Worm (Caenorhabditis elegans) whole organism, L4 larva: ENCODE measurements around the gene K09C4.1.

Source experiments
- F26F4.8 ChIP-seq: fragments of 200-800 bp; sonication (Bioruptor generic); conservative IDR thresholded peaks from 2 replicates; pipeline ENCODE4 v1.3.6; 2022; ENCODE audit warnings: missing genetic modification characterization, missing compliant biosample characterization
- F49E8.2 ChIP-seq: sonication (generic microtip); optimal IDR thresholded peaks from 2 replicates; lab custom pipeline; 2016; ENCODE audit warnings: missing compliant biosample characterization, mild to moderate bottlenecking, missing genetic modification characterization, borderline replicate concordance
- R02D3.7 ChIP-seq: fragments of 150-350 bp; sonication (generic microtip); optimal IDR thresholded peaks from 3 replicates; lab custom pipeline; 2014; ENCODE audit warnings: missing biosample characterization, missing genetic modification characterization
- Y75B8A.6 ChIP-seq: fragments of 200-800 bp; sonication (Bioruptor generic); IDR thresholded peaks from 2 replicates; pipeline ENCODE4 v1.3.6; 2022; ENCODE audit warnings: missing genetic modification reagents, missing genetic modification characterization, missing compliant biosample characterization
- ZK337.2 ChIP-seq: fragments of 200-800 bp; sonication (Bioruptor generic); IDR thresholded peaks from 2 replicates; pipeline ENCODE4 v1.3.6; 2022; ENCODE audit warnings: missing genetic modification reagents, missing genetic modification characterization, missing compliant biosample characterization
- ZK546.5 ChIP-seq, 2 experiments: sonication (generic microtip); optimal IDR thresholded peaks; 2 replicates each; lab custom pipeline; 2017; ENCODE audit warnings: missing biosample characterization in 2 of 2, missing genetic modification characterization in 2 of 2
- ceh-20 ChIP-seq: fragments of 200-800 bp; sonication (Bioruptor generic); IDR thresholded peaks from 2 replicates; pipeline ENCODE4 v1.3.6; 2022; ENCODE audit warnings: missing genetic modification reagents, missing genetic modification characterization, missing compliant biosample characterization
- ceh-28 ChIP-seq: fragments of 150-350 bp; optimal IDR thresholded peaks from 2 replicates; lab custom pipeline; 2014; ENCODE audit warnings: missing biosample characterization, missing genetic modification reagents, missing genetic modification characterization
- ceh-32 ChIP-seq: sonication (generic microtip); optimal IDR thresholded peaks from 2 replicates; lab custom pipeline; 2016; ENCODE audit warnings: mild to moderate bottlenecking, missing genetic modification characterization, missing compliant biosample characterization; ENCODE audit not compliant: poor library complexity
- ces-1 ChIP-seq: fragments of 150-350 bp; sonication (generic microtip); optimal IDR thresholded peaks from 4 replicates; lab custom pipeline; 2014; ENCODE audit warnings: missing biosample characterization, missing genetic modification reagents, missing genetic modification characterization
- daf-12 ChIP-seq: fragments of 150-350 bp; optimal IDR thresholded peaks from 2 replicates; lab custom pipeline; 2014; ENCODE audit warnings: missing biosample characterization, missing genetic modification reagents, missing genetic modification characterization
- daf-16 ChIP-seq, 3 experiments: sonication (generic microtip); optimal IDR thresholded peaks; 2 replicates each; lab custom pipeline; 2016 to 2017; ENCODE audit warnings: missing genetic modification characterization in 3 of 3, missing genetic modification reagents in 3 of 3, mild to moderate bottlenecking in 2 of 3, missing compliant biosample characterization in 2 of 3, missing biosample characterization in 1 of 3, moderate library complexity in 1 of 3
- dmd-6 ChIP-seq: fragments of 200-800 bp; sonication (Bioruptor generic); IDR thresholded peaks from 2 replicates; pipeline ENCODE4 v1.3.6; 2022; ENCODE audit warnings: missing genetic modification reagents, missing genetic modification characterization, missing compliant biosample characterization
- dve-1 ChIP-seq: sonication (generic microtip); optimal IDR thresholded peaks from 2 replicates; lab custom pipeline; 2017; ENCODE audit warnings: antibody characterized with exemption, mild to moderate bottlenecking, missing genetic modification characterization, missing compliant biosample characterization; ENCODE audit not compliant: insufficient read depth
- egl-27 ChIP-seq: sonication (generic microtip); optimal IDR thresholded peaks from 3 replicates; lab custom pipeline; 2017; ENCODE audit warnings: missing biosample characterization, missing genetic modification reagents, missing genetic modification characterization
- egl-43 ChIP-seq: fragments of 200-800 bp; sonication (Bioruptor generic); IDR thresholded peaks from 2 replicates; pipeline ENCODE4 v1.3.6; 2022; ENCODE audit warnings: missing genetic modification reagents, missing genetic modification characterization, missing compliant biosample characterization
- fos-1 ChIP-seq: fragments of 150-350 bp; optimal IDR thresholded peaks from 2 replicates; lab custom pipeline; 2014; ENCODE audit warnings: missing biosample characterization, missing genetic modification characterization
- hlh-11 ChIP-seq: fragments of 200-800 bp; sonication (Bioruptor generic); optimal IDR thresholded peaks from 2 replicates; lab custom pipeline; 2018; ENCODE audit warnings: mild to moderate bottlenecking, missing genetic modification characterization, missing compliant biosample characterization
- hlh-30 ChIP-seq: sonication (generic microtip); optimal IDR thresholded peaks from 2 replicates; lab custom pipeline; 2017; ENCODE audit warnings: antibody characterized with exemption, mild to moderate bottlenecking, missing genetic modification characterization, missing compliant biosample characterization; ENCODE audit not compliant: insufficient read depth
- lin-1 ChIP-seq: fragments of 200-800 bp; sonication (Bioruptor generic); IDR thresholded peaks from 2 replicates; pipeline ENCODE4 v1.3.6; 2022; ENCODE audit warnings: missing genetic modification reagents, missing genetic modification characterization, missing compliant biosample characterization
- mdl-1 ChIP-seq, 2 experiments: fragments of 150-350 bp in 1 of 2; sonication (generic microtip) in 1 of 2; optimal IDR thresholded peaks; 2 replicates each; lab custom pipeline; 2014 to 2017; ENCODE audit warnings: missing biosample characterization in 2 of 2, missing genetic modification characterization in 2 of 2
- mep-1 ChIP-seq: fragments of 150-350 bp; sonication (generic microtip); optimal IDR thresholded peaks from 3 replicates; lab custom pipeline; 2014; ENCODE audit warnings: missing biosample characterization, missing genetic modification characterization
- nhr-10 ChIP-seq: fragments of 150-350 bp; optimal IDR thresholded peaks from 2 replicates; lab custom pipeline; 2014; ENCODE audit warnings: missing biosample characterization, missing genetic modification characterization
- nhr-28 ChIP-seq: fragments of 150-350 bp; optimal IDR thresholded peaks from 2 replicates; lab custom pipeline; 2014; ENCODE audit warnings: missing biosample characterization, missing genetic modification characterization
- nhr-48 ChIP-seq: sonication (generic microtip); optimal IDR thresholded peaks from 2 replicates; lab custom pipeline; 2016; ENCODE audit warnings: mild to moderate bottlenecking, missing genetic modification characterization, missing compliant biosample characterization
- nhr-77 ChIP-seq: fragments of 150-350 bp; optimal IDR thresholded peaks from 2 replicates; lab custom pipeline; 2014; ENCODE audit warnings: missing biosample characterization, missing genetic modification characterization
- php-3 ChIP-seq: fragments of 200-800 bp; sonication (Bioruptor generic); IDR thresholded peaks from 2 replicates; pipeline ENCODE4 v1.3.6; 2022; ENCODE audit warnings: missing genetic modification reagents, missing genetic modification characterization, missing compliant biosample characterization
- pqm-1 ChIP-seq: sonication (generic microtip); optimal IDR thresholded peaks from 2 replicates; lab custom pipeline; 2017; ENCODE audit warnings: missing biosample characterization, missing genetic modification characterization
- saeg-2 ChIP-seq: fragments of 200-800 bp; sonication (Bioruptor generic); IDR thresholded peaks from 2 replicates; pipeline ENCODE4 v1.3.6; 2022; ENCODE audit warnings: missing genetic modification reagents, missing genetic modification characterization, missing compliant biosample characterization
- snpc-1.2 ChIP-seq: fragments of 200-800 bp; sonication (Bioruptor generic); IDR thresholded peaks from 2 replicates; pipeline ENCODE4 v1.3.6; 2022; ENCODE audit warnings: missing genetic modification reagents, missing genetic modification characterization, missing compliant biosample characterization
- unc-62 ChIP-seq, 3 experiments: fragments of 150-350 bp in 1 of 3; sonication (generic microtip); optimal IDR thresholded peaks in 2 of 3; peaks in 1 of 3; 1 replicate in 1 of 3; 2 replicates in 2 of 3; lab custom pipeline; 2014 to 2017; ENCODE audit warnings: missing biosample characterization in 3 of 3, missing genetic modification characterization in 3 of 3, missing genetic modification reagents in 3 of 3, missing genotype in 1 of 3
- zag-1 ChIP-seq: fragments of 150-350 bp; optimal IDR thresholded peaks from 2 replicates; lab custom pipeline; 2014; ENCODE audit warnings: missing biosample characterization, missing genetic modification characterization

The K09C4.1 gene

DNA sequence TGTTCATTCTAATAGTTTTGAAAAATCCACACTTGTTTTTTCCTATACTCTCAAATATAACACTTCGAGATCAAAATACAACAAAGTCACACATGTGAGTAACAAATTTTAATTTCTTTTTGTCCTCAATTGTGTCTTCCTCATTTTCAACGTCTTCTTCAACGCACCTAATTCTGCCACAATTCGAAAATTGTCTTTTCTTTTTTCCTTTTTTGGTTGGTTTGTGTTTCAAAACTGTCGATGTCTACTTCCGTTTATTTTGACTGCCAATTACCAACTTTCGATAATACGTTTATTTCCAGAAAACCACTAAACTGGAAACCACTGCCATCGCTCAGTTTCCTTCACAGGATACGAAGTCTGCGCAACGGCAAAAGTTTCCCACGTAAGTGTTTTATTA is 34.1 kb downstream of the K09C4.1 start, which contains the start of gene F11D5.1:
Gene F11D5.1 (plus strand): TSS at position 301 of the 400 bp plus-strand sequence.
- no peak for TF ChIP-seq saeg-2
- no peak for TF ChIP-seq R02D3.7 (tag; lab: Kevin White, UChicago)
- no peak for TF ChIP-seq ZK337.2 (GFP tag; lab: Robert Waterston, UW)
- TF ChIP-seq ces-1 (GFP tag; lab: Kevin White, UChicago): no peak
- TF ChIP-seq snpc-1.2 (GFP tag; lab: Robert Waterston, UW): no peak
- TF ChIP-seq egl-27: no peak
- TF ChIP-seq daf-12 (tag; lab: Kevin White, UChicago): no peak
- no peak for TF ChIP-seq mep-1 (tag; lab: Kevin White, UChicago)
- no peak for TF ChIP-seq Y75B8A.6 (GFP tag; lab: Robert Waterston, UW)
- no peak for TF ChIP-seq F49E8.2 (tag; lab: Kevin White, UChicago)
- TF ChIP-seq ZK546.5 (tag; optimal IDR thresholded peaks at IDR 0.05; lab: Kevin White, UChicago): no peak
- TF ChIP-seq ceh-32 (tag; lab: Kevin White, UChicago): no peak
- TF ChIP-seq nhr-77 (tag; lab: Kevin White, UChicago): no peak

DNA sequence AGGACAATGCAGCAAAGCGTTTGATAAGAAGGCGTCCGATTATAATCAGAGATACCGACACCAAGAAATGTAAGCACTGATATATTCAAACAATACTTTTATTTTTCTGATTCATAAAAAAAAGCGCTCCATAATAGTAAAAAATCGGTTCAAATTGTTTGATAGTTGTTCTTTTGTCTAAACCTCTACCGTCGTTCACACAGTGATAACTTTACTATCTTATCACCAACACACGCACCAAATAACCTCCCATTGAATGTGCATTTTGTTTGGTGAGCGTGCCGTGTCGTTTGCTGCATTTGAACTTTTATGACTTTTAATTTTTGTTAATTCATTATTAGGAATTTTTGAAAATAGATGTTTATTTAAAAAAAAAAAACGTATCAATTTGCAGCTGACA is 35.4 kb downstream of the K09C4.1 start:
- TF ChIP-seq dmd-6 (GFP tag; lab: Robert Waterston, UW) (peak; percentile 66), php-3 (peak; percentile 78), pqm-1 (tag; lab: Kevin White, UChicago) (peak; percentile 92), mdl-1 (tag; optimal IDR thresholded peaks at IDR 0.05; lab: Kevin White, UChicago) (no peak), snpc-1.2 (GFP tag; lab: Robert Waterston, UW) (no peak), nhr-10 (tag; lab: Kevin White, UChicago) (no peak), nhr-77 (tag; lab: Kevin White, UChicago) (peak; percentile 22), nhr-48 (tag; lab: Kevin White, UChicago) (peak; percentile 17), egl-43 (GFP tag; lab: Robert Waterston, UW) (no peak), unc-62 (GFP tag; optimal IDR thresholded peaks at IDR 0.05 in 1 of 2; lab: Kevin White, UChicago) (peak in 1 of 2 experiments; percentile 44), unc-62 (tag; optimal IDR thresholded peaks at IDR 0.05; lab: Kevin White, UChicago) (no peak), dve-1 (tag; lab: Kevin White, UChicago) (peak; percentile 61), nhr-28 (peak; percentile 78), F26F4.8 (GFP tag; lab: Robert Waterston, UW) (no peak), zag-1 (tag; lab: Kevin White, UChicago) (no peak), fos-1 (tag; lab: Kevin White, UChicago) (no peak), daf-16 (GFP tag; optimal IDR thresholded peaks at IDR 0.05; lab: Kevin White, UChicago) (no peak), daf-16 (tag; optimal IDR thresholded peaks at IDR 0.05; lab: Kevin White, UChicago) (peak; percentile 52), hlh-11 (tag; lab: Kevin White, UChicago) (peak; percentile 63)

DNA sequence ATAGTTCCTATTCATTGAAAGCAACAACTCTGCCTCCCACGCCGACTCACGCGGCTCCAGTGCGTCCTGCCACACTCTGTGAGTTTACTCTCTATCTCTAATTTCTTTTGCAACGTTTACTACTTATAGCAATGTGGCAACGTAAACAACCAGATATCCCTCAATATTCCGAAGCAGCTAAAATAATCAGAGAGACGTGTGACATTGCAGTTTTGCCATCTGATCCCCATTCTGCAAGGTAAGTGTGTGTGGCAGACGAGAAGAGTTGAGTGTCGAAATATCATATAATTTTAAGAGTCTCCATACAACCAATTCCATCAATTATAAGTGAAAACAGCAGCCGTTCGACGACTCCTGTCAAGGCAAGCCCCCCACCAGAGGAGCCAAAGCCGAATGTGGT is 41.2 kb downstream of the K09C4.1 start:
- no peak for TF ChIP-seq zag-1 (tag; lab: Kevin White, UChicago)
- TF ChIP-seq ceh-32 (tag; lab: Kevin White, UChicago): no peak
- no peak for TF ChIP-seq ceh-20
- TF ChIP-seq ceh-28 (tag; lab: Kevin White, UChicago): no peak
- no peak for TF ChIP-seq lin-1 (GFP tag; lab: Robert Waterston, UW)
- TF ChIP-seq, all 104 proteins: peak for 0

- TF ChIP-seq hlh-30 (tag; lab: Kevin White, UChicago): peak; percentile 50
- TF ChIP-seq nhr-10 (tag; lab: Kevin White, UChicago): no peak
These were observed 45.0 kb downstream of the K09C4.1 start for ce11 chrX:3343620-3344197.
